Fruit fly (Drosophila melanogaster): Measurements from ENCODE around the gene Task6.
A peak's percentile ranks its signal among the peaks of the same experiment; 100 is the strongest.

The Task6 gene

DNA sequence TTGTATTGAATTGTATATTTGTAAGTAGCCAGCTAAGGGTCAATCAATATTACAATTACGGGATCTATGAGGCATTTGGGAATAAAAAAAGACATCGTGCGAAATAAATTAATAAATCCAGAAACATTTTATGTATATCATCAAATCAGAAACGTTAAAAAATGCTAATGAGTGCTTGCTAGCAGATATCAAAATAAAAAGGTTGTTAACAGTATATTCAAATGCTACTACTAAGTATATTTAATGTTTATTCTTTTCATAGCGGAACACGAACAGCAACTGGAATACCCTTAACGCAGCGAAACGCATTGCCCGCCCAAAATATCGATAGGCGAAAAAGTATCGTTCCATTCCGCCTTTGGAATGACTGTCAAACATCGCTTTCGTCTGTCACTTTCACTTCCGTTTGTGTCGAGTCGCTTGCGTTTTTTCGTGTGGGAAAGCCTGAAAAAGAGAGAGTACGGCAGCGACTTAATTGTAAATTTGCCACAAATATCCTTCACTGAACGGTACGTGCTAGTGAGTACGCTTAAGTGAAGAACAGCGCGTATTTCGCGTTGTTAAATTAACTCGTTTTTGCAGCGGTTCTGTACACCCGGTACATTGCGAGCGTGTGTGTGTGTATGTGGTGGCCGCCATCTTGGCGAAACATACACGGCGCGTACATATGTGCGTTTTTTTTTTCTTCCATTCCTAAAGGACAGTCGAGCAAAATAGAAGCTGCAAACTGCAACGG is 13.2 kb downstream of the Task6 start, which contains the start of gene B52 (continued):
- TF ChIP-seq HmgZ (tag; optimal IDR thresholded peaks at IDR 0.05) (peak; percentile 61), so (GFP tag; IDR thresholded peaks at IDR 0.05) (peak; percentile 71; the same call in 1 of the 3 replicates), CG17829 (tag; optimal IDR thresholded peaks at IDR 0.05) (peak; percentile 20), Hr51 (GFP tag; optimal IDR thresholded peaks at IDR 0.05) (peak in 1 of 2 experiments; percentile 0), dpn (GFP tag; optimal IDR thresholded peaks at IDR 0.05) (peak; percentile 32 to 51), Lim3 (GFP tag; IDR thresholded peaks at IDR 0.05) (no peak), sna (GFP tag; IDR thresholded peaks at IDR 0.05; ENCODE audit: partially characterized antibody) (no peak), ap (GFP tag; IDR thresholded peaks at IDR 0.05) (no peak; the same call in 1 of the 2 replicates), Gug (GFP tag; IDR thresholded peaks at IDR 0.05) (peak; percentile 47; the same call in 2 of the 4 replicates), Hsf (GFP tag; optimal IDR thresholded peaks at IDR 0.05) (peak; percentile 65), abd-A (tag; optimal IDR thresholded peaks at IDR 0.05) (no peak), CG12236 (GFP tag; optimal IDR thresholded peaks at IDR 0.05) (peak; percentile 1), Vsx1 (GFP tag; optimal IDR thresholded peaks at IDR 0.05) (peak; percentile 62), Tbp (GFP tag; optimal IDR thresholded peaks at IDR 0.05) (no peak), CG4820 (GFP tag; optimal IDR thresholded peaks at IDR 0.05) (no peak), CG8388 (GFP tag; optimal IDR thresholded peaks at IDR 0.05) (peak; percentile 40), scrt (GFP tag; optimal IDR thresholded peaks at IDR 0.05) (no peak), chn (GFP tag; optimal IDR thresholded peaks at IDR 0.05) (peak; percentile 39), tna (GFP tag; IDR thresholded peaks at IDR 0.05; ENCODE audit: partially characterized antibody) (no peak), croc (GFP tag; conservative IDR thresholded peaks at IDR 0.05) (no peak; the same call in 2 of the 3 replicates), CG2199 (GFP tag; IDR thresholded peaks at IDR 0.05) (0 out of 3 replicates have a peak, but pooled peaks have one; percentile 35), Oaz (GFP tag; IDR thresholded peaks at IDR 0.05) (0 out of 2 replicates have a peak, but pooled peaks have one; percentile 9), kay (GFP tag; optimal IDR thresholded peaks at IDR 0.05) (no peak), ind (GFP tag; optimal IDR thresholded peaks at IDR 0.05) (peak; percentile 11), pnt (GFP tag; optimal IDR thresholded peaks at IDR 0.05) (peak; percentile 34), D19A (tag; optimal IDR thresholded peaks at IDR 0.05) (peak; percentile 16), CG31365 (tag; optimal IDR thresholded peaks at IDR 0.05) (peak; percentile 64), gt (GFP tag; IDR thresholded peaks at IDR 0.05) (no peak), wor (GFP tag; IDR thresholded peaks at IDR 0.05) (no peak), CG16815 (GFP tag; optimal IDR thresholded peaks at IDR 0.05) (no peak), dmrt11E (tag; optimal IDR thresholded peaks at IDR 0.05) (peak; percentile 51), bcd (GFP tag; optimal IDR thresholded peaks at IDR 0.05) (peak; percentile 78), tll (GFP tag; optimal IDR thresholded peaks at IDR 0.05) (peak in 1 of 2 experiments; percentile 45), chif (GFP tag; optimal IDR thresholded peaks at IDR 0.05) (no peak), Xbp1 (GFP tag; optimal IDR thresholded peaks at IDR 0.05) (peak; percentile 35), yki (optimal IDR thresholded peaks at IDR 0.05) (no peak), sob (GFP tag; IDR thresholded peaks at IDR 0.05) (peak; percentile 57; the same call in 1 of the 2 replicates), H2.0 (GFP tag; IDR thresholded peaks at IDR 0.05) (no peak), Chrac-16 (GFP tag; optimal IDR thresholded peaks at IDR 0.05) (peak; percentile 34), CG6854 (GFP tag; optimal IDR thresholded peaks at IDR 0.05) (peak; percentile 70), MBD-R2 (GFP tag; IDR thresholded peaks at IDR 0.05) (peak; percentile 49), GATAe (GFP tag; conservative IDR thresholded peaks at IDR 0.05) (no peak), CG6272 (GFP tag; IDR thresholded peaks at IDR 0.05) (peak; percentile 49; the same call in 1 of the 2 replicates), Blimp-1 (GFP tag; optimal IDR thresholded peaks at IDR 0.05) (peak; percentile 93), CG3838 (GFP tag; optimal IDR thresholded peaks at IDR 0.05) (no peak), pzg (GFP tag; optimal IDR thresholded peaks at IDR 0.05) (peak; percentile 57), tgo (GFP tag; IDR thresholded peaks at IDR 0.05) (peak; percentile 23; the same call in 1 of the 3 replicates), CG6813 (GFP tag; optimal IDR thresholded peaks at IDR 0.05) (peak; percentile 75), CG7556 (GFP tag; optimal IDR thresholded peaks at IDR 0.05) (no peak)
